Fruit fly (Drosophila melanogaster): ENCODE results near the gene CG34367.

The CG34367 gene

DNA sequence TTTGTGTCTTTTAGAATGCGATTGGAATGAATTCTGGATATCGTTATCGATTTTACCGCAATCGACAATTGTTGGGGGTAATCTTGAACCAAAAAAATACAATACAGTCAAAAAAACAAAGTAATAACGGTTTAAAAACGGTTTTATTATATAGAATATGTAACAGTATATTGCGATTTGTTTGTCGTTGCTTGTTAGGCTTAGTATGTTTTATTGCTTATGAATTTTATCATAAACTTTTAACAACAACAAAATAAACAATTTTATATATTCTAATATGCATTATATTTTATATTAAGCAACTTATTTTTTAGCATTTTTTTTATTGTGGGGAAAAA lies 53.9 kb downstream of the CG34367 start, which contains the start of gene CYLD (continued):
- TF ChIP-seq jumu (GFP tag; optimal IDR thresholded peaks at IDR 0.05) (no peak), CG11247 (GFP tag; IDR thresholded peaks at IDR 0.05) (no peak), jing (GFP tag; optimal IDR thresholded peaks at IDR 0.05) (no peak), NfI (GFP tag; optimal IDR thresholded peaks at IDR 0.05) (peak; percentile 47), CG4617 (GFP tag; optimal IDR thresholded peaks at IDR 0.05; ENCODE audit: borderline replicate concordance) (peak; percentile 33), fd64A (GFP tag; optimal IDR thresholded peaks at IDR 0.05) (no peak), otp (GFP tag; IDR thresholded peaks at IDR 0.05) (no peak), sob (GFP tag; IDR thresholded peaks at IDR 0.05) (peak; percentile 66; the same call in 1 of the 2 replicates), esg (GFP tag; conservative IDR thresholded peaks at IDR 0.05) (no peak; the same call in 1 of the 2 replicates), grau (tag; optimal IDR thresholded peaks at IDR 0.05) (peak; percentile 78), CG16779 (GFP tag; IDR thresholded peaks at IDR 0.05) (no peak), zfh1 (GFP tag; IDR thresholded peaks at IDR 0.05) (peak; percentile 81), al (GFP tag; IDR thresholded peaks at IDR 0.05) (no peak; the same call in 1 of the 2 replicates), tx (GFP tag; optimal IDR thresholded peaks at IDR 0.05) (peak; percentile 25), CG2889 (GFP tag; IDR thresholded peaks at IDR 0.05) (no peak), CG3281 (GFP tag; optimal IDR thresholded peaks at IDR 0.05) (peak; percentile 63), CG18011 (GFP tag; optimal IDR thresholded peaks at IDR 0.05) (no peak), tup (GFP tag; optimal IDR thresholded peaks at IDR 0.05) (no peak), zf30C (GFP tag; optimal IDR thresholded peaks at IDR 0.05) (peak; percentile 86), sqz (GFP tag; optimal IDR thresholded peaks at IDR 0.05) (peak; percentile 50), CG10654 (GFP tag; optimal IDR thresholded peaks at IDR 0.05) (peak; percentile 61), CG12219 (GFP tag; optimal IDR thresholded peaks at IDR 0.05) (peak; percentile 47), BEAF-32 (GFP tag; optimal IDR thresholded peaks at IDR 0.05) (peak; percentile 15), TFAM (GFP tag; optimal IDR thresholded peaks at IDR 0.05) (no peak), Gsc (GFP tag; IDR thresholded peaks at IDR 0.05) (no peak), bowl (GFP tag; IDR thresholded peaks at IDR 0.05) (no peak; the same call in 1 of the 2 replicates), CG3726 (GFP tag; IDR thresholded peaks at IDR 0.05) (no peak), CG10209 (GFP tag; optimal IDR thresholded peaks at IDR 0.05) (peak; percentile 52), H2.0 (GFP tag; IDR thresholded peaks at IDR 0.05) (peak; percentile 66), br (optimal IDR thresholded peaks at IDR 0.05) (no peak), p53 (GFP tag; optimal IDR thresholded peaks at IDR 0.05) (no peak), CG3407 (GFP tag; optimal IDR thresholded peaks at IDR 0.05) (peak; percentile 20), CG15696 (tag; optimal IDR thresholded peaks at IDR 0.05) (peak; percentile 49), CG30431 (GFP tag; optimal IDR thresholded peaks at IDR 0.05) (no peak), CG14710 (tag; optimal IDR thresholded peaks at IDR 0.05) (peak; percentile 75), CG12236 (GFP tag; optimal IDR thresholded peaks at IDR 0.05) (no peak), sd (tag; optimal IDR thresholded peaks at IDR 0.05) (peak; percentile 65), luna (GFP tag; optimal IDR thresholded peaks at IDR 0.05) (no peak), Dek (tag; optimal IDR thresholded peaks at IDR 0.05) (no peak), CG8478 (optimal IDR thresholded peaks at IDR 0.05) (no peak), CG8359 (GFP tag; optimal IDR thresholded peaks at IDR 0.05; ENCODE audit: borderline replicate concordance) (no peak), Fer2 (tag; optimal IDR thresholded peaks at IDR 0.05) (peak; percentile 19), CG17612 (GFP tag; IDR thresholded peaks at IDR 0.05) (no peak), CG5245 (GFP tag; optimal IDR thresholded peaks at IDR 0.05) (peak; percentile 44), E2f2 (GFP tag; IDR thresholded peaks at IDR 0.05) (peak; percentile 65), vfl (GFP tag; optimal IDR thresholded peaks at IDR 0.05) (no peak), exex (tag; optimal IDR thresholded peaks at IDR 0.05) (no peak), CG1529 (GFP tag; optimal IDR thresholded peaks at IDR 0.05) (peak; percentile 25), ranshi (GFP tag; IDR thresholded peaks at IDR 0.05) (no peak; the same call in 1 of the 2 replicates), trh (GFP tag; optimal IDR thresholded peaks at IDR 0.05) (no peak), mirr (GFP tag; optimal IDR thresholded peaks at IDR 0.05) (no peak), ems (GFP tag; optimal IDR thresholded peaks at IDR 0.05) (no peak), CG1602 (GFP tag; optimal IDR thresholded peaks at IDR 0.05) (peak; percentile 59)

Measured in whole organism, embryonic.